Worm (Caenorhabditis elegans): ENCODE results near the gene pink-1.

pink-1 gene

ce11 chrII:5425633-5426032 is 30.1 kb upstream of the pink-1 start, which contains the start of gene F07F6.8:
Gene F07F6.8 (minus strand): TSS chrII:5425733.
- TF ChIP-seq daf-16 (GFP tag; optimal IDR thresholded peaks at IDR 0.05) (no peak), daf-16 (tag; optimal IDR thresholded peaks at IDR 0.05) (no peak), ceh-82 (tag; optimal IDR thresholded peaks at IDR 0.05) (no peak), aha-1 (tag) (peak; percentile 31), hmg-1.1 (GFP tag; IDR thresholded peaks at IDR 0.05) (no peak), vab-7 (GFP tag; IDR thresholded peaks at IDR 0.05) (no peak), snpc-1.2 (GFP tag; IDR thresholded peaks at IDR 0.05) (no peak), nhr-77 (tag; optimal IDR thresholded peaks at IDR 0.05) (no peak)

ce11 chrII:5423832-5424231 is 28.3 kb upstream of the pink-1 start, which contains the start of gene F07F6.7:
Gene F07F6.7 (minus strand): TSS chrII:5423858.
- TF ChIP-seq unc-62 (GFP tag; optimal IDR thresholded peaks at IDR 0.05 in 1 of 2) = peak in 1 of 2 experiments; percentile 18
- no peak for TF ChIP-seq unc-62 (tag; optimal IDR thresholded peaks at IDR 0.05)
- peak; percentile 27; the same call in 1 of the 2 replicates for TF ChIP-seq lin-38 (GFP tag; IDR thresholded peaks at IDR 0.05)
- peak; percentile 14 for TF ChIP-seq dve-1 (tag; optimal IDR thresholded peaks at IDR 0.05; ENCODE audit: insufficient read depth)
- peak; percentile 30 for TF ChIP-seq T20F7.1 (GFP tag; optimal IDR thresholded peaks at IDR 0.05)
- no peak for TF ChIP-seq dmd-6 (GFP tag; IDR thresholded peaks at IDR 0.05)
- TF ChIP-seq lsy-2 (tag; optimal IDR thresholded peaks at IDR 0.05) = peak in 1 of 2 experiments; percentile 50
- no peak for TF ChIP-seq ztf-11 (tag; optimal IDR thresholded peaks at IDR 0.05)
- no peak for TF ChIP-seq unc-130 (GFP tag; optimal IDR thresholded peaks at IDR 0.05)
- no peak for TF ChIP-seq dpl-1 (GFP tag; optimal IDR thresholded peaks at IDR 0.05)
- no peak for TF ChIP-seq aly-2 (tag; optimal IDR thresholded peaks at IDR 0.05)
- peak; percentile 13 for TF ChIP-seq nhr-25 (tag; optimal IDR thresholded peaks at IDR 0.05; ENCODE audit: borderline replicate concordance, insufficient read depth)

ce11 chrII:5420947-5421614 is 25.6 kb upstream of the pink-1 start, which contains the start of gene tofu-6:
Gene tofu-6 (plus strand): TSS chrII:5421248.
- TF ChIP-seq Y48G9A.11 (GFP tag; IDR thresholded peaks at IDR 0.05) = 0 out of 2 replicates have a peak, but pooled peaks have one; percentile 56
- peak; percentile 53 for TF ChIP-seq unc-130 (GFP tag; optimal IDR thresholded peaks at IDR 0.05)
- peak; percentile 41 for TF ChIP-seq F49E8.2 (tag; optimal IDR thresholded peaks at IDR 0.05; ENCODE audit: borderline replicate concordance)
- no peak for TF ChIP-seq lim-7 (GFP tag; IDR thresholded peaks at IDR 0.05)
- TF ChIP-seq nhr-6 (tag; optimal IDR thresholded peaks at IDR 0.05) = no peak
- peak in 1 of 2 experiments; percentile 92 for TF ChIP-seq lsy-2 (tag; optimal IDR thresholded peaks at IDR 0.05)
- TF ChIP-seq aha-1 (tag) = peak; percentile 59
- TF ChIP-seq lin-1 (GFP tag; IDR thresholded peaks at IDR 0.05) = no peak
- peak; percentile 94 for TF ChIP-seq lin-38 (GFP tag; IDR thresholded peaks at IDR 0.05)
- peak; percentile 45 for TF ChIP-seq dpl-1 (GFP tag; optimal IDR thresholded peaks at IDR 0.05)

ce11 chrII:5418929-5419328 is 23.4 kb upstream of the pink-1 start, which contains the start of gene EEED8.15:
Gene EEED8.15 (plus strand): TSS chrII:5419229.
- TF ChIP-seq unc-62 (GFP tag; optimal IDR thresholded peaks at IDR 0.05 in 1 of 2) = peak in 1 of 2 experiments; percentile 57
- no peak for TF ChIP-seq unc-62 (tag; optimal IDR thresholded peaks at IDR 0.05)
- TF ChIP-seq hmg-1.1 (GFP tag; IDR thresholded peaks at IDR 0.05) = no peak

- TF ChIP-seq unc-62 (GFP tag; optimal IDR thresholded peaks at IDR 0.05 in 1 of 2) (no peak), unc-62 (tag; optimal IDR thresholded peaks at IDR 0.05) (no peak), fos-1 (tag; optimal IDR thresholded peaks at IDR 0.05) (no peak), F10B5.3 (tag; optimal IDR thresholded peaks at IDR 0.05) (no peak), lim-7 (GFP tag; IDR thresholded peaks at IDR 0.05) (no peak), dmd-6 (GFP tag; IDR thresholded peaks at IDR 0.05) (no peak), Y105C5A.15 (GFP tag; IDR thresholded peaks at IDR 0.05) (no peak), T20F7.1 (GFP tag; optimal IDR thresholded peaks at IDR 0.05) (no peak), sdz-12 (GFP tag; optimal IDR thresholded peaks at IDR 0.05) (no peak), spr-3 (GFP tag; optimal IDR thresholded peaks at IDR 0.05) (no peak), skn-1 (tag; optimal IDR thresholded peaks at IDR 0.05) (no peak), nhr-48 (tag; optimal IDR thresholded peaks at IDR 0.05) (no peak), vab-7 (GFP tag; IDR thresholded peaks at IDR 0.05) (no peak), ama-1 (optimal IDR thresholded peaks at IDR 0.05) (no peak), nhr-102 (tag; optimal IDR thresholded peaks at IDR 0.05) (no peak), hif-1 (tag; optimal IDR thresholded peaks at IDR 0.05) (no peak)
Measured at ce11 chrII:5418317-5418716, 22.8 kb upstream of the pink-1 start.

Data from whole organism, L4 larva.